Worm (Caenorhabditis elegans): ENCODE measurements around the gene F15H10.9.
A peak's percentile ranks its signal among the peaks of the same experiment; 100 is the strongest.

The F15H10.9 gene

DNA sequence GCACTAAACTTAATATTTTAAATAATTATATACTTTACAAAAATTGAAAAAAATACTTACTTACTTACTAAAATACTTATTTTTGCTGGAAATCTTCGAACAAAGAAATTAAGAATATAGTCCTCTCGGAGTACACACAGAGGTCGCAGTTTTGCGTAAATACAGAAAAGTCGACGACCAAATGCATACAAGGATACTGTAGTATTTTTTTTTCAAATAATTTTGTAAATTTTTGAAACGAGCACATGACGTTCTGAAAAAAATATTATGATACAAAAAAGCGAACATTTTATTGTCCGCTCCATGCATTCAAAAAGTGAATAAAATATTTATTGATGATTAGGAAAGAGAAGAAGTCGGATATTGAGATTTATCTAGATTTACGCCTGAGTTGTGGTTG, 11.7 kb upstream of the F15H10.9 start, which contains the start of gene apc-10:
TSS of gene apc-10 (minus strand) at position 101 of the 400 bp plus-strand sequence.
- TF ChIP-seq unc-39 (tag; optimal IDR thresholded peaks at IDR 0.05) (no peak), nhr-12 (tag; optimal IDR thresholded peaks at IDR 0.05) (no peak), ztf-4 (tag; optimal IDR thresholded peaks at IDR 0.05) (no peak), mml-1 (tag; optimal IDR thresholded peaks at IDR 0.05) (no peak), ama-1 (optimal IDR thresholded peaks at IDR 0.05) (no peak), nhr-25 (tag; optimal IDR thresholded peaks at IDR 0.05) (no peak), nhr-67 (tag; optimal IDR thresholded peaks at IDR 0.05) (no peak), nhr-76 (tag; optimal IDR thresholded peaks at IDR 0.05) (no peak), snpc-4 (tag; optimal IDR thresholded peaks at IDR 0.05) (no peak), egl-5 (tag; optimal IDR thresholded peaks at IDR 0.05) (no peak), elt-2 (tag; optimal IDR thresholded peaks at IDR 0.05) (no peak), ztf-11 (tag; optimal IDR thresholded peaks at IDR 0.05) (no peak), daf-12 (tag; optimal IDR thresholded peaks at IDR 0.05) (no peak), nfya-1 (tag; optimal IDR thresholded peaks at IDR 0.05; ENCODE audit: insufficient read depth) (no peak), ceh-9 (tag; optimal IDR thresholded peaks at IDR 0.05) (no peak), lsy-12 (tag; optimal IDR thresholded peaks at IDR 0.05) (no peak), ceh-82 (tag; optimal IDR thresholded peaks at IDR 0.05) (no peak), lin-39 (tag; optimal IDR thresholded peaks at IDR 0.05) (no peak)

DNA sequence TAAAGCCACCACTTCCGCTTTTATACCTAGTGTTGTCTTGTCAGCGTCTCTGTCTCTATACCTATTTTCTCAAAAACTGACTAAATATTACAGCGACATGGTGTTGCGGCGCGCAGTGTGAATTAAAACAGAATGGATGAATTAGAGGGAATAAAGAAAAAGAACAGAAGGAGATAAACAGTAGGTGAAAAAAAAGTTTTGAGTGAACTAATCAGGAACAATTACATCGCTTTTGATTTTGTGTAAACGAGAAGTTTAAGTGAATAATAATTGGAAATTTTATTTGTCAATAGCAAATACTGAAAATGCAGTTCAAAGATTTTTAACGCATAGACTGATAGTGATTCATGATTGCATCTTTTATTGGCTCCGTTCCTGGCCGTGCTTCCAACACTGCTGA, 10.6 kb upstream of the F15H10.9 start, which contains the start of gene col-12:
TSS of gene col-12 (minus strand) at position 101 of the 400 bp plus-strand sequence.
- TF ChIP-seq snpc-4 (tag; optimal IDR thresholded peaks at IDR 0.05) (no peak), ceh-16 (tag; optimal IDR thresholded peaks at IDR 0.05) (no peak), ama-1 (optimal IDR thresholded peaks at IDR 0.05) (no peak), fkh-2 (tag; optimal IDR thresholded peaks at IDR 0.05) (no peak), fkh-10 (GFP tag; optimal IDR thresholded peaks at IDR 0.05) (no peak)

ce11 chrV:10423511-10423910, 9.0 kb upstream of the F15H10.9 start:
- TF ChIP-seq egl-5 (tag; optimal IDR thresholded peaks at IDR 0.05) = no peak
- TF ChIP-seq nhr-25 (tag; optimal IDR thresholded peaks at IDR 0.05) = peak; percentile 61

ce11 chrV:10421802-10422201, 7.3 kb upstream of the F15H10.9 start, which contains the start of gene col-13:
TSS of gene col-13 (minus strand) at chrV:10421902.
- TF ChIP-seq ama-1 (optimal IDR thresholded peaks at IDR 0.05) = no peak
- no peak for TF ChIP-seq eor-1 (tag; optimal IDR thresholded peaks at IDR 0.05)
- TF ChIP-seq R02D3.7 (tag; optimal IDR thresholded peaks at IDR 0.05) = no peak
- no peak for TF ChIP-seq ceh-28 (tag; optimal IDR thresholded peaks at IDR 0.05)
- TF ChIP-seq elt-2 (tag; optimal IDR thresholded peaks at IDR 0.05) = no peak
- TF ChIP-seq pha-4 (tag; optimal IDR thresholded peaks at IDR 0.05) = no peak

ce11 chrV:10418961-10419360, 4.5 kb upstream of the F15H10.9 start, which contains the start of gene F15H10.5:
TSS of gene F15H10.5 (minus strand) at chrV:10419061.
- TF ChIP-seq nhr-28 (tag; optimal IDR thresholded peaks at IDR 0.05) = no peak

- TF ChIP-seq mdl-1 (tag; optimal IDR thresholded peaks at IDR 0.05) (no peak), fkh-2 (tag; optimal IDR thresholded peaks at IDR 0.05) (no peak), mml-1 (tag; optimal IDR thresholded peaks at IDR 0.05) (no peak), R02D3.7 (tag; optimal IDR thresholded peaks at IDR 0.05) (no peak), nhr-43 (tag; optimal IDR thresholded peaks at IDR 0.05; ENCODE audit: poor library complexity, severe bottlenecking) (no peak), ceh-16 (tag; optimal IDR thresholded peaks at IDR 0.05) (no peak), nhr-12 (tag; optimal IDR thresholded peaks at IDR 0.05) (no peak), nhr-28 (tag; optimal IDR thresholded peaks at IDR 0.05) (no peak)
These were observed 2.4 kb upstream of the F15H10.9 start, which contains the start of gene F15H10.10 for ce11 chrV:10416925-10417324. TSS of gene F15H10.10 (minus strand) at chrV:10417025.

ce11 chrV:10410030-10410713, 4.3 kb downstream of the F15H10.9 start, which contains the start of gene F15H10.12:
TSS of gene F15H10.12 (minus strand) at chrV:10410080.
- TF ChIP-seq nhr-28 (tag; optimal IDR thresholded peaks at IDR 0.05) = no peak
- TF ChIP-seq mdl-1 (tag; optimal IDR thresholded peaks at IDR 0.05) = no peak
- TF ChIP-seq unc-62 (GFP tag; optimal IDR thresholded peaks at IDR 0.05) = no peak
- TF ChIP-seq ztf-11 (tag; optimal IDR thresholded peaks at IDR 0.05) = no peak
- TF ChIP-seq lin-15B (tag; optimal IDR thresholded peaks at IDR 0.05) = no peak
- TF ChIP-seq egl-5 (tag; optimal IDR thresholded peaks at IDR 0.05) = no peak
- TF ChIP-seq ZK546.5 (tag; optimal IDR thresholded peaks at IDR 0.05) = no peak
- TF ChIP-seq nhr-237 (tag; optimal IDR thresholded peaks at IDR 0.05) = no peak
- TF ChIP-seq elt-3 (tag; optimal IDR thresholded peaks at IDR 0.05) = no peak
- no peak for TF ChIP-seq nhr-77 (tag; optimal IDR thresholded peaks at IDR 0.05)
- TF ChIP-seq eor-1 (tag; optimal IDR thresholded peaks at IDR 0.05) = no peak
- TF ChIP-seq ama-1 (optimal IDR thresholded peaks at IDR 0.05) = no peak
- no peak for TF ChIP-seq skn-1 (tag; optimal IDR thresholded peaks at IDR 0.05)
- TF ChIP-seq sea-2 (GFP tag; optimal IDR thresholded peaks at IDR 0.05) = no peak
- no peak for TF ChIP-seq lin-39 (tag; optimal IDR thresholded peaks at IDR 0.05)
- no peak for TF ChIP-seq snpc-4 (tag; optimal IDR thresholded peaks at IDR 0.05)
- TF ChIP-seq nhr-11 (tag; optimal IDR thresholded peaks at IDR 0.05) = no peak
- no peak for TF ChIP-seq fkh-10 (GFP tag; optimal IDR thresholded peaks at IDR 0.05)
- no peak for TF ChIP-seq ceh-16 (tag; optimal IDR thresholded peaks at IDR 0.05)
- no peak for TF ChIP-seq nfya-1 (tag; optimal IDR thresholded peaks at IDR 0.05; ENCODE audit: insufficient read depth)
